Worm (Caenorhabditis elegans): ENCODE measurements around the gene srz-97.

- TF ChIP-seq ztf-23 (GFP tag; IDR thresholded peaks at IDR 0.05) = no peak
- no peak for TF ChIP-seq cog-1 (tag; optimal IDR thresholded peaks at IDR 0.05)
- no peak for TF ChIP-seq klf-2 (GFP tag; conservative IDR thresholded peaks at IDR 0.05)
- TF ChIP-seq ref-1 (GFP tag; conservative IDR thresholded peaks at IDR 0.05) = no peak
- TF ChIP-seq tab-1 (GFP tag; IDR thresholded peaks at IDR 0.05) = no peak
- no peak for TF ChIP-seq med-1 (GFP tag; optimal IDR thresholded peaks at IDR 0.05; ENCODE audit: insufficient read depth)
- no peak for TF ChIP-seq ztf-29 (GFP tag; IDR thresholded peaks at IDR 0.05)
- no peak for TF ChIP-seq flt-1 (GFP tag; IDR thresholded peaks at IDR 0.05)
- no peak for TF ChIP-seq T22C8.4 (GFP tag; IDR thresholded peaks at IDR 0.05)
Observed at ce11 chrV:14510746-14511145, 42.7 kb upstream of the srz-97 start, which contains the start of gene R02D5.9.

Data from whole organism, midembryonic.